Worm (Caenorhabditis elegans) whole organism, early embryonic: ENCODE results near the gene Y116A8C.9.
"Not testable (repeated sequence)": the region's sequence is repeated elsewhere in the genome, so short reads cannot be mapped to it uniquely, and the experiment has no call there.

ENCODE experiments used
- B0310.2 ChIP-seq: sonication (generic microtip); optimal IDR thresholded peaks from 2 replicates; lab custom pipeline; 2016; ENCODE audit warnings: mild to moderate bottlenecking, missing genetic modification characterization, missing compliant biosample characterization
- F13C5.2 ChIP-seq: sonication (generic microtip); optimal IDR thresholded peaks from 2 replicates; lab custom pipeline; 2017; ENCODE audit warnings: mild to moderate bottlenecking, missing genetic modification characterization, inconsistent platforms, missing compliant biosample characterization
- aly-1 ChIP-seq: sonication (generic microtip); optimal IDR thresholded peaks from 2 replicates; lab custom pipeline; 2016; ENCODE audit warnings: missing genetic modification characterization, missing compliant biosample characterization
- ama-1 ChIP-seq: fragments of 150-350 bp; optimal IDR thresholded peaks from 2 replicates; lab custom pipeline; 2014
- ceh-13 ChIP-seq: fragments of 200-800 bp; sonication (Bioruptor generic); optimal IDR thresholded peaks from 2 replicates; lab custom pipeline; 2018; ENCODE audit warnings: mild to moderate bottlenecking, missing genetic modification characterization, missing compliant biosample characterization
- ets-7 ChIP-seq: sonication (generic microtip); optimal IDR thresholded peaks from 2 replicates; lab custom pipeline; 2016; ENCODE audit warnings: missing genotype, missing genetic modification characterization, missing compliant biosample characterization
- flt-1 ChIP-seq: fragments of 200-800 bp; sonication (Bioruptor generic); IDR thresholded peaks from 2 replicates; pipeline ENCODE4 v1.3.6; 2022; ENCODE audit warnings: missing genetic modification characterization, missing compliant biosample characterization
- hmbx-1 ChIP-seq: sonication (generic microtip); optimal IDR thresholded peaks from 2 replicates; lab custom pipeline; 2016; ENCODE audit warnings: mild to moderate bottlenecking, missing genetic modification characterization, missing compliant biosample characterization
- hmg-4 ChIP-seq: fragments of 200-800 bp; sonication (Bioruptor generic); optimal IDR thresholded peaks from 2 replicates; lab custom pipeline; 2018; ENCODE audit warnings: mild to moderate bottlenecking, missing genetic modification characterization, missing compliant biosample characterization
- hnd-1 ChIP-seq: sonication (generic microtip); optimal IDR thresholded peaks from 2 replicates; lab custom pipeline; 2016; ENCODE audit warnings: missing genetic modification characterization, missing compliant biosample characterization
- pes-1 ChIP-seq: fragments of 200-800 bp; sonication (Bioruptor generic); IDR thresholded peaks from 2 replicates; pipeline ENCODE4 v1.3.6; 2022; ENCODE audit warnings: missing genetic modification reagents, missing genetic modification characterization, missing compliant biosample characterization
- scrt-1 ChIP-seq: fragments of 200-800 bp; sonication (Bioruptor generic); IDR thresholded peaks from 2 replicates; pipeline ENCODE4 v1.3.6; 2022; ENCODE audit warnings: missing genetic modification characterization, missing compliant biosample characterization
- sea-1 ChIP-seq: fragments of 200-800 bp; sonication (Bioruptor generic); conservative IDR thresholded peaks from 2 replicates; pipeline ENCODE4 v1.3.6; 2022; ENCODE audit warnings: missing genetic modification characterization, missing compliant biosample characterization
- tbx-11 ChIP-seq: fragments of 200-800 bp; sonication (Bioruptor generic); IDR thresholded peaks from 2 replicates; pipeline ENCODE4 v1.3.6; 2022; ENCODE audit warnings: missing genetic modification characterization, missing compliant biosample characterization
- tbx-37 ChIP-seq: fragments of 200-800 bp; sonication (Bioruptor generic); conservative IDR thresholded peaks from 2 replicates; pipeline ENCODE4 v1.3.6; 2022; ENCODE audit warnings: missing genetic modification reagents, missing genetic modification characterization, missing compliant biosample characterization
- tra-4 ChIP-seq: sonication (generic microtip); optimal IDR thresholded peaks from 2 replicates; lab custom pipeline; 2017; ENCODE audit warnings: missing genetic modification characterization, missing compliant biosample characterization

Gene Y116A8C.9

DNA sequence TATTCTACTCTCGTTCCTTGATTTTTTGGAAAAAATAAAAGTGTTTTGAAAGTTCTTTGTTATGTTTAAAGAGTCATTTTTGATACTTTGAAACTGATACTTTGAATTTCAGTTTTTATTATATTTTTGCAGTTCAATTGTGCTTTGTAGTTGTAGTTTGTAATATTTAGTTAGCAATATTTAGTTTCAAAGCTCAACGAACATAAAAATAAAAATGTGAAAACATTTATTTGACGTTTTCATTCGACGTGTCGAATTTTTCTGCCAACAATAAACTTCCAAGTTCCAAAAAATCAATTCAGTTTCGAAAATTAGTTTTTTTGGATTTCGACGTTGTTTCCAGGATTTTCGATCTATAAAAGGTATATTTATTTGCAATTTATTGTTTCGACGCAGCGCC, 26.6 kb downstream of the Y116A8C.9 start, which contains the start of gene nep-23:
TSS of gene nep-23 (plus strand) at position 301 of the 400 bp plus-strand sequence.
- no peak for TF ChIP-seq tbx-37 (GFP tag; lab: Robert Waterston, UW)
- TF ChIP-seq B0310.2 (tag; lab: Kevin White, UChicago) = no peak
- no peak for TF ChIP-seq pes-1 (GFP tag; lab: Robert Waterston, UW)
- TF ChIP-seq hmbx-1 (tag; lab: Kevin White, UChicago) = no peak
- TF ChIP-seq flt-1 (GFP tag; lab: Robert Waterston, UW) = no peak
- TF ChIP-seq tra-4 (tag; lab: Kevin White, UChicago) = no peak
- TF ChIP-seq sea-1 (GFP tag; lab: Robert Waterston, UW) = no peak
- no peak for TF ChIP-seq F13C5.2 (tag; lab: Kevin White, UChicago)
- TF ChIP-seq ets-7 (tag; lab: Kevin White, UChicago) = no peak

- TF ChIP-seq hmbx-1 (tag; lab: Kevin White, UChicago) (no peak), hnd-1 (no peak)
Observed at ce11 chrIV:16919212-16919775, 27.3 kb downstream of the Y116A8C.9 start, which contains the start of the genes Y116A8C.470 and Y116A8C.463. TSS of gene Y116A8C.470 (minus strand) at chrIV:16919312. TSS of gene Y116A8C.463 (plus strand) at chrIV:16919725.

- TF ChIP-seq B0310.2 (tag; lab: Kevin White, UChicago) = no peak
- no peak for TF ChIP-seq ceh-13 (GFP tag; lab: Kevin White, UChicago)
- no peak for TF ChIP-seq ama-1 (lab: Kevin White, UChicago)
- TF ChIP-seq hmbx-1 (tag; lab: Kevin White, UChicago) = no peak
- no peak for TF ChIP-seq scrt-1 (GFP tag; lab: Robert Waterston, UW)
- TF ChIP-seq hnd-1 = no peak
Observed at ce11 chrIV:16917831-16918429, 28.7 kb downstream of the Y116A8C.9 start, which contains the start of the genes Y116A8C.469 and Y116A8C.468. TSS of gene Y116A8C.469 (minus strand) at chrIV:16917931. TSS of gene Y116A8C.468 (plus strand) at chrIV:16918379.

DNA sequence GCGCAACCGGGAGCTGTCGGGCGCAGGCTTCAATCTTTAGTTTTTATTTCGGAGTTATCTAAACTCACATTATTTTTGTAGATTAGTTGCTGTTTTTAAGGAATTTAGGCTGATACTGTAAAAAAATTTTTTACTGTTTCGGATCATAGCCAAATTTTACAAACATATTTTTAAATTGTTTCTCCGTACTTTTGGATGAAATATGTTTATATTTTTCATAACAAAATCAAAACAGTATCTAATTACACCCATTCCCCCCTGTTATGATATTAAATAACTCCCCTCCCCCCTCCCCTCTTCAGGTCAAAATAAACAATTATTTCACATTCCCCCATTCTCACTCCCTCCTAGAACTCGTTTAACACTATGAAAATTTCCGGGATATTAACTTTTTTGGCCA, 30.8 kb downstream of the Y116A8C.9 start, which contains the start of gene Y116A8C.3:
TSS of gene Y116A8C.3 (plus strand) at position 301 of the 400 bp plus-strand sequence.
- no peak for TF ChIP-seq scrt-1 (GFP tag; lab: Robert Waterston, UW)
- TF ChIP-seq tbx-37 (GFP tag; lab: Robert Waterston, UW) = no peak
- TF ChIP-seq flt-1 (GFP tag; lab: Robert Waterston, UW) = no peak
- no peak for TF ChIP-seq hmg-4 (GFP tag; lab: Kevin White, UChicago)
- TF ChIP-seq aly-1 (tag; lab: Kevin White, UChicago) = no peak
- no peak for TF ChIP-seq hnd-1
- no peak for TF ChIP-seq tbx-11 (GFP tag; lab: Robert Waterston, UW)
- no peak for TF ChIP-seq ama-1 (lab: Kevin White, UChicago)
- TF ChIP-seq sea-1 (GFP tag; lab: Robert Waterston, UW) = no peak
- TF ChIP-seq hmbx-1 (tag; lab: Kevin White, UChicago) = no peak

DNA sequence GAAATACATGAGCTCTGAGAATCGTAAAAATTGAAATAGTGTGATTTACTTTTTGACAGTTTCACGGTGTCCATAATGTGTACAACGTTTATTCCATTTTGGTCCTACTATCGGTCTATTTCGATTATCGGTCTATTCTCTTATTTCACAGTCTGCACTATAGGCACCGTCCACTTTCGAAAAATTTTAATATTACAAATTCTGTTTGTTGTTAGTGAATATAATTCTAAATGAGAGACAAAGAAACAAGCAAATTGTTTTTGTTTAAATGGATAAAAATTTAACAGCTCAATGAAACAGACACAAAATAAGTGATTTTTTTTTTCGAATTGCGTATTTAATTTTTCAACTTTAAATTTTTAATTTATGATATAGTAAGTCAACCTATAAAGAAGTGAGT, 48.4 kb downstream of the Y116A8C.9 start:
- TF ChIP-seq scrt-1 (GFP tag; lab: Robert Waterston, UW) (no peak), hmg-4 (GFP tag; lab: Kevin White, UChicago) (no peak)

- not testable (repeated sequence) for TF ChIP-seq scrt-1 (GFP tag; lab: Robert Waterston, UW); aly-1 (tag; lab: Kevin White, UChicago); ama-1 (lab: Kevin White, UChicago)
Observed at ce11 chrIV:16895288-16895687, 51.3 kb downstream of the Y116A8C.9 start, which contains the start of gene T06A10.2. TSS of gene T06A10.2 (plus strand) at chrIV:16895588.
